Worm (Caenorhabditis elegans): ENCODE results near the gene Y62H9A.8.
A peak's percentile ranks its signal among the peaks of the same experiment; 100 is the strongest.

Gene Y62H9A.8

DNA sequence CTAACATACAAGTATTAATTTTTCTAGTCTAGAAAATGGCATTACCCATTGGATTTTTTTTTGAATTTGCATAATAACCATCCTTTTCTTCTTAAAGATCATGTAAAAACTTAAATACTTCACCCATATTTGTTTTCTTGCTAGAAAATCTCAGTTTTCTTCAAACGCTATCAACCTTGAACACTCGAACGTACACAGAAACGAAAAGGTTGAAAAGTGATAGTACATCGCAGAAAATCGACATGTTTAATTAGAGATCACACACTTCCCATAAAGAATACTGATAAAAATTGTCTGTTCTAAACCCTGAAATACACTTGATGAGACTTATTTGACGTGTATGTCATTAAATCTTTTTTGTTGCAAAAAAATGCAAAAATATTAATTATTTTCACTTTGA lies 35.4 kb upstream of the Y62H9A.8 start, which contains the start of gene F55G7.4:
Gene F55G7.4 (plus strand): TSS at position 301 of the 400 bp plus-strand sequence.
- TF ChIP-seq ztf-11 (tag; optimal IDR thresholded peaks at IDR 0.05) (no peak), unc-39 (tag; optimal IDR thresholded peaks at IDR 0.05) (no peak), pqm-1 (tag; optimal IDR thresholded peaks at IDR 0.05) (no peak), elt-3 (tag; optimal IDR thresholded peaks at IDR 0.05) (no peak), ceh-28 (tag; optimal IDR thresholded peaks at IDR 0.05) (no peak), daf-12 (tag; optimal IDR thresholded peaks at IDR 0.05) (no peak), nhr-12 (tag; optimal IDR thresholded peaks at IDR 0.05) (no peak), ceh-9 (tag; optimal IDR thresholded peaks at IDR 0.05) (no peak), ZK546.5 (tag; optimal IDR thresholded peaks at IDR 0.05) (no peak), nhr-67 (tag; optimal IDR thresholded peaks at IDR 0.05) (no peak), nhr-237 (tag; optimal IDR thresholded peaks at IDR 0.05) (no peak), ama-1 (optimal IDR thresholded peaks at IDR 0.05) (no peak), nhr-43 (tag; optimal IDR thresholded peaks at IDR 0.05; ENCODE audit: poor library complexity, severe bottlenecking) (no peak), tbx-2 (tag; optimal IDR thresholded peaks at IDR 0.05) (no peak), elt-1 (tag; optimal IDR thresholded peaks at IDR 0.05) (no peak), hmg-11 (tag; optimal IDR thresholded peaks at IDR 0.05) (no peak), fkh-10 (GFP tag; optimal IDR thresholded peaks at IDR 0.05) (no peak), sea-2 (GFP tag; optimal IDR thresholded peaks at IDR 0.05) (no peak), R02D3.7 (tag; optimal IDR thresholded peaks at IDR 0.05) (no peak), egl-27 (tag; optimal IDR thresholded peaks at IDR 0.05) (no peak)

DNA sequence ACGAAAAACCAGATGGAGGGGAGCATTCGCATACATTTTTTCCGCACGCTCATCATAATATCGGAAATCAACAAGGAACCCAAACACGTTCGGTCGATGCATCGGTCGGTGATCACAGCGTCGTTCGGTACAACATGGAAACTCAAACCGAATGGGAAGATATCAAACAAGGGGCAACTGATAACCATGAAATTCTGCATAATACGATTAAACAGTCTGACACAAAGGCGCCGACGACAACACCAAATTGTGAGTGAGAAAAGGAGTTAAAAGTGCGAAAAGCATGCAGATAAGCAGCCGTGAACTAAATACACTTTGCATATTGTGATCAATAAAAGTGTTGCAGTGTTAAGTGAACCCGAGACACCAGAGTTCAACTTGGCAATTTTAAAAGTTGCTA lies 33.0 kb upstream of the Y62H9A.8 start:
- TF ChIP-seq nhr-67 (tag; optimal IDR thresholded peaks at IDR 0.05) = no peak
- no peak for TF ChIP-seq fos-1 (tag; optimal IDR thresholded peaks at IDR 0.05)
- no peak for TF ChIP-seq egl-5 (tag; optimal IDR thresholded peaks at IDR 0.05)
- no peak for TF ChIP-seq fkh-10 (GFP tag; optimal IDR thresholded peaks at IDR 0.05)
- no peak for TF ChIP-seq mml-1 (tag; optimal IDR thresholded peaks at IDR 0.05)
- TF ChIP-seq fkh-2 (tag; optimal IDR thresholded peaks at IDR 0.05) = no peak
- no peak for TF ChIP-seq unc-62 (GFP tag; optimal IDR thresholded peaks at IDR 0.05)
- TF ChIP-seq nhr-77 (tag; optimal IDR thresholded peaks at IDR 0.05) = no peak
- TF ChIP-seq R02D3.7 (tag; optimal IDR thresholded peaks at IDR 0.05) = no peak
- no peak for TF ChIP-seq aly-2 (tag; optimal IDR thresholded peaks at IDR 0.05)
- TF ChIP-seq pqm-1 (tag; optimal IDR thresholded peaks at IDR 0.05) = peak; percentile 3
- peak; percentile 77 for TF ChIP-seq elt-2 (tag; optimal IDR thresholded peaks at IDR 0.05)
- no peak for TF ChIP-seq tbx-2 (tag; optimal IDR thresholded peaks at IDR 0.05)
- no peak for TF ChIP-seq unc-39 (tag; optimal IDR thresholded peaks at IDR 0.05)
- TF ChIP-seq nhr-43 (tag; optimal IDR thresholded peaks at IDR 0.05; ENCODE audit: poor library complexity, severe bottlenecking) = no peak
- no peak for TF ChIP-seq ama-1 (optimal IDR thresholded peaks at IDR 0.05)
- no peak for TF ChIP-seq ztf-11 (tag; optimal IDR thresholded peaks at IDR 0.05)

DNA sequence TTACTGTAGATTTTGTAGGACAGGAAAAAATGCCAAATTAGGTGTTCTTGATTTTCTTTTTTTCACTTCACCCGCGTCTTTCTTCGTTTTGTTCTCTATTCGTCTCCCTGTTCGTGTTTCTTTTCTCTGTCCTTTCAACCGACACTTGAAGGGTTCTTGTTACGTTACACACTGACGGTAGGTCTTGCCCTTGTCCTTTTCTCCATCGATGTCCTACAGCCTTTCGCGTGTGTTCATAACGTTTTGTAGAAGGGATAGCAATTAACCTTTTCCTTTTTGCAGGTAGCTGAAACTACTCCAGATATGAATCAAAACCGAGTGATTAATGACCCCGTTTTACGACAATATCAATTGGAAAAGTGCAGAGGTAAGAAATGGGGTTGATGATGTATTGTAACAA lies 31.9 kb upstream of the Y62H9A.8 start, which contains the start of gene F55G7.1:
Gene F55G7.1 (plus strand): TSS at position 276 of the 400 bp plus-strand sequence.
- TF ChIP-seq nhr-11 (tag; optimal IDR thresholded peaks at IDR 0.05) = no peak
- TF ChIP-seq egl-5 (tag; optimal IDR thresholded peaks at IDR 0.05) = no peak
- TF ChIP-seq lsy-12 (tag; optimal IDR thresholded peaks at IDR 0.05) = peak; percentile 9
- TF ChIP-seq eor-1 (tag; optimal IDR thresholded peaks at IDR 0.05) = no peak
- TF ChIP-seq tbx-2 (tag; optimal IDR thresholded peaks at IDR 0.05) = peak; percentile 66
- no peak for TF ChIP-seq unc-62 (GFP tag; optimal IDR thresholded peaks at IDR 0.05)
- TF ChIP-seq snpc-4 (tag; optimal IDR thresholded peaks at IDR 0.05) = peak; percentile 86
- TF ChIP-seq ceh-16 (tag; optimal IDR thresholded peaks at IDR 0.05) = no peak
- TF ChIP-seq ceh-28 (tag; optimal IDR thresholded peaks at IDR 0.05) = peak; percentile 74
- no peak for TF ChIP-seq ZK546.5 (tag; optimal IDR thresholded peaks at IDR 0.05)
- TF ChIP-seq jun-1 (tag; optimal IDR thresholded peaks at IDR 0.05) = peak; percentile 20
- TF ChIP-seq zag-1 (tag; optimal IDR thresholded peaks at IDR 0.05) = no peak
- TF ChIP-seq lin-39 (tag; optimal IDR thresholded peaks at IDR 0.05) = no peak
- TF ChIP-seq nfya-1 (tag; optimal IDR thresholded peaks at IDR 0.05; ENCODE audit: insufficient read depth) = peak; percentile 25
- TF ChIP-seq fkh-2 (tag; optimal IDR thresholded peaks at IDR 0.05) = no peak
- no peak for TF ChIP-seq egl-27 (tag; optimal IDR thresholded peaks at IDR 0.05)
- TF ChIP-seq nhr-67 (tag; optimal IDR thresholded peaks at IDR 0.05) = no peak
- no peak for TF ChIP-seq nhr-23 (tag; optimal IDR thresholded peaks at IDR 0.05)
- peak; percentile 43 for TF ChIP-seq ceh-82 (tag; optimal IDR thresholded peaks at IDR 0.05)
- TF ChIP-seq nhr-43 (tag; optimal IDR thresholded peaks at IDR 0.05; ENCODE audit: poor library complexity, severe bottlenecking) = peak; percentile 71
- TF ChIP-seq nhr-76 (tag; optimal IDR thresholded peaks at IDR 0.05) = no peak
- TF ChIP-seq mml-1 (tag; optimal IDR thresholded peaks at IDR 0.05) = no peak
- no peak for TF ChIP-seq sea-2 (GFP tag; optimal IDR thresholded peaks at IDR 0.05)
- TF ChIP-seq lin-15B (tag; optimal IDR thresholded peaks at IDR 0.05) = no peak
- no peak for TF ChIP-seq pqm-1 (tag; optimal IDR thresholded peaks at IDR 0.05)
- peak; percentile 82 for TF ChIP-seq nhr-77 (tag; optimal IDR thresholded peaks at IDR 0.05)
- TF ChIP-seq skn-1 (tag; optimal IDR thresholded peaks at IDR 0.05) = peak; percentile 19
- peak in 1 of 3 experiments; percentile 37 for TF ChIP-seq elt-3 (tag; optimal IDR thresholded peaks at IDR 0.05)
- TF ChIP-seq aly-2 (tag; optimal IDR thresholded peaks at IDR 0.05) = no peak
- peak; percentile 28 for TF ChIP-seq elt-2 (tag; optimal IDR thresholded peaks at IDR 0.05)
- no peak for TF ChIP-seq ceh-9 (tag; optimal IDR thresholded peaks at IDR 0.05)
- peak; percentile 20 for TF ChIP-seq hmg-11 (tag; optimal IDR thresholded peaks at IDR 0.05)
- no peak for TF ChIP-seq ztf-4 (tag; optimal IDR thresholded peaks at IDR 0.05)
- no peak for TF ChIP-seq ama-1 (optimal IDR thresholded peaks at IDR 0.05)
- peak; percentile 83 for TF ChIP-seq nhr-25 (tag; optimal IDR thresholded peaks at IDR 0.05)
- TF ChIP-seq nhr-28 (tag; optimal IDR thresholded peaks at IDR 0.05) = no peak
- no peak for TF ChIP-seq unc-39 (tag; optimal IDR thresholded peaks at IDR 0.05)
- TF ChIP-seq fos-1 (tag; optimal IDR thresholded peaks at IDR 0.05) = no peak

All from whole organism, L3 larva.